Worm (Caenorhabditis elegans): ENCODE data around the gene K08E4.3.

The K08E4.3 gene

ce11 chrIV:12105558-12105957 is 48.0 kb downstream of the K08E4.3 start, which contains the start of gene M18.3:
Gene M18.3 (plus strand): TSS chrIV:12105858.
- TF ChIP-seq snpc-4 (tag; optimal IDR thresholded peaks at IDR 0.05) (no peak), jun-1 (tag; optimal IDR thresholded peaks at IDR 0.05) (no peak), lin-13 (GFP tag; optimal IDR thresholded peaks at IDR 0.05) (no peak), lir-3 (tag; optimal IDR thresholded peaks at IDR 0.05; ENCODE audit: poor library complexity) (no peak), nhr-12 (tag; optimal IDR thresholded peaks at IDR 0.05) (no peak), tlp-1 (tag; optimal IDR thresholded peaks at IDR 0.05) (no peak), vab-15 (tag; optimal IDR thresholded peaks at IDR 0.05) (no peak), dpl-1 (GFP tag; optimal IDR thresholded peaks at IDR 0.05) (no peak), pax-3 (tag; optimal IDR thresholded peaks at IDR 0.05) (no peak)

ce11 chrIV:12108984-12109657 is 51.6 kb downstream of the K08E4.3 start:
- TF ChIP-seq mef-2 (tag; optimal IDR thresholded peaks at IDR 0.05) (no peak), sup-37 (GFP tag; optimal IDR thresholded peaks at IDR 0.05) (no peak), lin-39 (tag; optimal IDR thresholded peaks at IDR 0.05) (no peak), C16A3.4 (tag; optimal IDR thresholded peaks at IDR 0.05) (no peak), nhr-11 (tag; optimal IDR thresholded peaks at IDR 0.05) (no peak), nhr-71 (tag; optimal IDR thresholded peaks at IDR 0.05) (no peak), nhr-12 (tag; optimal IDR thresholded peaks at IDR 0.05) (no peak), nhr-47 (tag; optimal IDR thresholded peaks at IDR 0.05) (no peak), mdl-1 (tag; optimal IDR thresholded peaks at IDR 0.05) (no peak), mab-9 (GFP tag; IDR thresholded peaks at IDR 0.05) (no peak), dpl-1 (GFP tag; optimal IDR thresholded peaks at IDR 0.05) (no peak), efl-3 (GFP tag; optimal IDR thresholded peaks at IDR 0.05) (no peak), tlp-1 (tag; optimal IDR thresholded peaks at IDR 0.05) (no peak), hlh-4 (tag; optimal IDR thresholded peaks at IDR 0.05) (no peak), ets-5 (GFP tag; IDR thresholded peaks at IDR 0.05) (no peak), nhr-76 (tag; optimal IDR thresholded peaks at IDR 0.05) (no peak), elt-2 (tag; optimal IDR thresholded peaks at IDR 0.05) (no peak), ztf-4 (tag; optimal IDR thresholded peaks at IDR 0.05) (no peak)
